Fruit fly (Drosophila melanogaster) whole organism, embryonic: ENCODE results near the gene kat80.
A peak's percentile ranks its signal among the peaks of the same experiment; 100 is the strongest.

Experiments used
- Atf3 ChIP-seq: fragments of 200-800 bp; sonication (Bioruptor generic); optimal IDR thresholded peaks from 3 replicates; lab custom pipeline; 2016; ENCODE audit warnings: missing biosample characterization, missing genetic modification characterization
- B-H1 ChIP-seq: fragments of 200-800 bp; sonication (Bioruptor generic); IDR thresholded peaks from 3 replicates; pipeline ENCODE4 v1.3.6; 2022; ENCODE audit warnings: missing biosample characterization, missing genetic modification characterization
- CG10366 ChIP-seq: fragments of 200-800 bp; sonication (Bioruptor generic); IDR thresholded peaks from 2 replicates; pipeline ENCODE4 v1.3.6; 2022; ENCODE audit warnings: missing biosample characterization, missing genetic modification characterization
- CG12155 ChIP-seq: fragments of 200-800 bp; sonication (Bioruptor generic); optimal IDR thresholded peaks from 3 replicates; lab custom pipeline; 2016; ENCODE audit warnings: missing biosample characterization, missing genetic modification characterization
- CG12391 ChIP-seq: fragments of 200-800 bp; sonication (Bioruptor generic); optimal IDR thresholded peaks from 3 replicates; lab custom pipeline; 2018; ENCODE audit warnings: missing biosample characterization, mild to moderate bottlenecking, missing genetic modification characterization, moderate library complexity
- CG15011 ChIP-seq: fragments of 200-800 bp; sonication (Bioruptor generic); optimal IDR thresholded peaks from 3 replicates; lab custom pipeline; 2018; ENCODE audit warnings: missing biosample characterization, mild to moderate bottlenecking, missing genetic modification characterization
- CG15479 ChIP-seq: fragments of 200-800 bp; sonication (Bioruptor generic); optimal IDR thresholded peaks from 3 replicates; lab custom pipeline; 2019; ENCODE audit warnings: missing biosample characterization, mild to moderate bottlenecking, missing genetic modification characterization, moderate library complexity
- CG1603 ChIP-seq: fragments of 200-800 bp; sonication (Bioruptor generic); optimal IDR thresholded peaks from 2 replicates; lab custom pipeline; 2019; ENCODE audit warnings: missing biosample characterization, mild to moderate bottlenecking, missing genetic modification characterization, moderate library complexity
- CG16863 ChIP-seq: fragments of 200-800 bp; sonication (Bioruptor generic); optimal IDR thresholded peaks from 3 replicates; lab custom pipeline; 2016; ENCODE audit warnings: missing biosample characterization, missing genetic modification characterization
- CG17361 ChIP-seq: fragments of 200-800 bp; sonication (Bioruptor generic); IDR thresholded peaks from 3 replicates; pipeline ENCODE4 v1.3.6; 2022; ENCODE audit warnings: missing biosample characterization, missing genetic modification characterization
- CG17568 ChIP-seq: fragments of 200-800 bp; sonication (Bioruptor generic); optimal IDR thresholded peaks from 2 replicates; lab custom pipeline; 2018; ENCODE audit warnings: missing biosample characterization, mild to moderate bottlenecking, missing genetic modification characterization, moderate library complexity
- CG17829 ChIP-seq: fragments of 200-800 bp; optimal IDR thresholded peaks from 2 replicates; lab custom pipeline; 2019; ENCODE audit warnings: missing biosample characterization, mild to moderate bottlenecking, missing genetic modification characterization, moderate library complexity
- CG18764 ChIP-seq: fragments of 200-800 bp; sonication (Bioruptor generic); optimal IDR thresholded peaks from 3 replicates; lab custom pipeline; 2016; ENCODE audit warnings: missing biosample characterization, missing genetic modification characterization
- CG2199 ChIP-seq: fragments of 200-800 bp; sonication (Bioruptor generic); IDR thresholded peaks from 3 replicates; pipeline ENCODE4 v1.3.6; 2022; ENCODE audit warnings: missing biosample characterization, missing genetic modification characterization
- CG31388 ChIP-seq: fragments of 200-800 bp; sonication (Bioruptor generic); optimal IDR thresholded peaks from 2 replicates; lab custom pipeline; 2016; ENCODE audit warnings: missing biosample characterization, missing genetic modification characterization
- CG32767 ChIP-seq: fragments of 200-800 bp; sonication (Bioruptor generic); IDR thresholded peaks from 2 replicates; pipeline ENCODE4 v1.3.6; 2022; ENCODE audit warnings: missing biosample characterization, missing genetic modification characterization
- CG3847 ChIP-seq: fragments of 200-800 bp; sonication (Bioruptor generic); IDR thresholded peaks from 2 replicates; pipeline ENCODE4 v1.3.6; 2022; ENCODE audit warnings: missing biosample characterization, missing genetic modification characterization
- CG5180 ChIP-seq: fragments of 200-800 bp; sonication (Bioruptor generic); optimal IDR thresholded peaks from 3 replicates; lab custom pipeline; 2017; ENCODE audit warnings: missing biosample characterization, missing genetic modification characterization, mild to moderate bottlenecking, moderate library complexity, missing genetic modification reagents
- CG6254 ChIP-seq: fragments of 200-800 bp; sonication (Bioruptor generic); optimal IDR thresholded peaks from 3 replicates; lab custom pipeline; 2017; ENCODE audit warnings: mild to moderate bottlenecking, missing biosample characterization, missing genetic modification reagents, missing genetic modification characterization
- CG6791 ChIP-seq: fragments of 200-800 bp; sonication (Bioruptor generic); IDR thresholded peaks from 3 replicates; pipeline ENCODE4 v1.3.6; 2022; ENCODE audit warnings: missing biosample characterization, missing genetic modification characterization; ENCODE audit not compliant: partially characterized antibody
- CG8290 ChIP-seq, 3 experiments: fragments of 200-800 bp; sonication (Bioruptor generic); optimal IDR thresholded peaks; 2 replicates each; lab custom pipeline; 2016 to 2019; ENCODE audit warnings: missing biosample characterization in 3 of 3, missing genetic modification characterization in 3 of 3, mild to moderate bottlenecking in 2 of 3, moderate library complexity in 1 of 3
- CG8388 ChIP-seq: fragments of 200-800 bp; sonication (Bioruptor generic); optimal IDR thresholded peaks from 2 replicates; lab custom pipeline; 2019; ENCODE audit warnings: missing biosample characterization, mild to moderate bottlenecking, missing genetic modification characterization, moderate library complexity
- CG8478 ChIP-seq: fragments of >200 bp; optimal IDR thresholded peaks from 2 replicates; lab custom pipeline; 2018
- CHES-1-like ChIP-seq: fragments of 200-800 bp; sonication (Bioruptor generic); optimal IDR thresholded peaks from 2 replicates; lab custom pipeline; 2016; ENCODE audit warnings: missing biosample characterization, missing genetic modification characterization
- Dbx ChIP-seq: fragments of 200-800 bp; sonication (Bioruptor generic); IDR thresholded peaks from 3 replicates; pipeline ENCODE4 v1.3.6; 2022; ENCODE audit warnings: missing biosample characterization, missing genetic modification characterization
- Fer1 ChIP-seq: fragments of 200-800 bp; sonication (Bioruptor generic); optimal IDR thresholded peaks from 2 replicates; lab custom pipeline; 2017; ENCODE audit warnings: missing biosample characterization, mild to moderate bottlenecking, missing genetic modification characterization
- Jarid2 ChIP-seq: fragments of 200-800 bp; sonication (Bioruptor generic); optimal IDR thresholded peaks from 3 replicates; lab custom pipeline; 2017; ENCODE audit warnings: mild to moderate bottlenecking, missing biosample characterization, missing genetic modification reagents, missing genetic modification characterization
- Neu2 ChIP-seq: fragments of 200-800 bp; sonication (Bioruptor generic); optimal IDR thresholded peaks from 3 replicates; lab custom pipeline; 2016; ENCODE audit warnings: missing biosample characterization, missing genetic modification characterization, borderline replicate concordance
- Poxn ChIP-seq: fragments of 200-800 bp; sonication (Bioruptor generic); IDR thresholded peaks from 2 replicates; pipeline ENCODE4 v1.3.6; 2022; ENCODE audit warnings: missing biosample characterization, missing genetic modification characterization
- Trl ChIP-seq, 3 experiments: fragments of >200 bp in 2 of 3; fragments of 200-800 bp in 1 of 3; sonication (Bioruptor generic) in 1 of 3; optimal IDR thresholded peaks; 2 replicates in 1 of 3; 3 replicates in 2 of 3; lab custom pipeline; 2016 to 2017; ENCODE audit warnings: missing biosample characterization in 1 of 3, missing genetic modification characterization in 1 of 3
- Xbp1 ChIP-seq: fragments of 200-800 bp; sonication (Bioruptor generic); optimal IDR thresholded peaks from 3 replicates; lab custom pipeline; 2016; ENCODE audit warnings: missing biosample characterization, mild to moderate bottlenecking, missing genetic modification characterization
- ac ChIP-seq: fragments of 200-800 bp; sonication (Bioruptor generic); optimal IDR thresholded peaks from 3 replicates; lab custom pipeline; 2017; ENCODE audit warnings: missing biosample characterization, mild to moderate bottlenecking, missing genetic modification characterization
- aop ChIP-seq: fragments of 200-800 bp; sonication (Bioruptor generic); IDR thresholded peaks from 2 replicates; pipeline ENCODE4 v1.3.6; 2022; ENCODE audit warnings: missing biosample characterization, missing genetic modification characterization
- ato ChIP-seq: fragments of 200-800 bp; sonication (Bioruptor generic); IDR thresholded peaks from 2 replicates; pipeline ENCODE4 v1.3.6; 2022; ENCODE audit warnings: missing biosample characterization, missing genetic modification characterization; ENCODE audit not compliant: partially characterized antibody
- dan ChIP-seq: fragments of 200-800 bp; sonication (Bioruptor generic); IDR thresholded peaks from 2 replicates; pipeline ENCODE4 v1.3.6; 2022; ENCODE audit warnings: missing biosample characterization, missing genetic modification characterization
- ewg ChIP-seq: fragments of 200-800 bp; sonication (Bioruptor generic); optimal IDR thresholded peaks from 3 replicates; lab custom pipeline; 2017; ENCODE audit warnings: mild to moderate bottlenecking, missing biosample characterization, missing genetic modification reagents, missing genetic modification characterization
- fd64A ChIP-seq: fragments of 200-800 bp; sonication (Bioruptor generic); optimal IDR thresholded peaks from 3 replicates; lab custom pipeline; 2018; ENCODE audit warnings: missing biosample characterization, mild to moderate bottlenecking, missing genetic modification characterization
- gsb ChIP-seq: fragments of 200-800 bp; sonication (Bioruptor generic); IDR thresholded peaks from 2 replicates; pipeline ENCODE4 v1.3.6; 2022; ENCODE audit warnings: missing biosample characterization, missing genetic modification characterization
- kni ChIP-seq: fragments of 200-800 bp; sonication (Bioruptor generic); optimal IDR thresholded peaks from 3 replicates; lab custom pipeline; 2017; ENCODE audit warnings: mild to moderate bottlenecking, missing biosample characterization, missing genetic modification reagents, missing genetic modification characterization
- nerfin-1 ChIP-seq: fragments of 200-800 bp; sonication (Bioruptor generic); optimal IDR thresholded peaks from 3 replicates; lab custom pipeline; 2019; ENCODE audit warnings: missing biosample characterization, mild to moderate bottlenecking, missing genetic modification characterization, moderate library complexity
- onecut ChIP-seq: fragments of 200-800 bp; sonication (Bioruptor generic); IDR thresholded peaks from 2 replicates; pipeline ENCODE4 v1.3.6; 2022; ENCODE audit warnings: missing biosample characterization, missing genetic modification characterization
- otp ChIP-seq: fragments of 200-800 bp; sonication (Bioruptor generic); IDR thresholded peaks from 3 replicates; pipeline ENCODE4, ENCODE4 v1.3.6; 2022; ENCODE audit warnings: missing biosample characterization, missing genetic modification characterization
- peb ChIP-seq: fragments of 200-800 bp; sonication (Bioruptor generic); IDR thresholded peaks from 2 replicates; pipeline ENCODE4 v1.3.6; 2022; ENCODE audit warnings: missing biosample characterization, missing genetic modification characterization
- pzg ChIP-seq: fragments of 200-800 bp; sonication (Bioruptor generic); optimal IDR thresholded peaks from 3 replicates; lab custom pipeline; 2018; ENCODE audit warnings: missing biosample characterization, mild to moderate bottlenecking, missing genetic modification characterization, moderate library complexity
- row ChIP-seq: fragments of 200-800 bp; sonication (Bioruptor generic); IDR thresholded peaks from 3 replicates; pipeline ENCODE4 v1.3.6; 2022; ENCODE audit warnings: missing biosample characterization, missing genetic modification characterization
- sc ChIP-seq, 3 experiments: fragments of >200 bp in 2 of 3; fragments of 200-800 bp in 1 of 3; sonication (Bioruptor generic) in 1 of 3; optimal IDR thresholded peaks; 2 replicates in 2 of 3; 3 replicates in 1 of 3; lab custom pipeline; 2017; ENCODE audit warnings: mild to moderate bottlenecking in 1 of 3, missing biosample characterization in 1 of 3, missing genetic modification characterization in 1 of 3, missing genetic modification reagents in 1 of 3
- so ChIP-seq: fragments of 200-800 bp; sonication (Bioruptor generic); IDR thresholded peaks from 3 replicates; pipeline ENCODE4 v1.3.6; 2022; ENCODE audit warnings: missing biosample characterization, missing genetic modification characterization
- tup ChIP-seq: fragments of 200-800 bp; sonication (Bioruptor generic); optimal IDR thresholded peaks from 2 replicates; lab custom pipeline; 2016; ENCODE audit warnings: missing biosample characterization, mild to moderate bottlenecking, missing genetic modification characterization, moderate library complexity
- twi ChIP-seq: fragments of 200-800 bp; optimal IDR thresholded peaks from 2 replicates; lab custom pipeline; 2019; ENCODE audit warnings: missing biosample characterization, mild to moderate bottlenecking, missing genetic modification characterization, moderate library complexity
- zen2 ChIP-seq: fragments of 200-800 bp; sonication (Bioruptor generic); IDR thresholded peaks from 3 replicates; pipeline ENCODE4 v1.3.6; 2022; ENCODE audit warnings: missing biosample characterization, missing genetic modification characterization; ENCODE audit not compliant: partially characterized antibody

Gene kat80

DNA sequence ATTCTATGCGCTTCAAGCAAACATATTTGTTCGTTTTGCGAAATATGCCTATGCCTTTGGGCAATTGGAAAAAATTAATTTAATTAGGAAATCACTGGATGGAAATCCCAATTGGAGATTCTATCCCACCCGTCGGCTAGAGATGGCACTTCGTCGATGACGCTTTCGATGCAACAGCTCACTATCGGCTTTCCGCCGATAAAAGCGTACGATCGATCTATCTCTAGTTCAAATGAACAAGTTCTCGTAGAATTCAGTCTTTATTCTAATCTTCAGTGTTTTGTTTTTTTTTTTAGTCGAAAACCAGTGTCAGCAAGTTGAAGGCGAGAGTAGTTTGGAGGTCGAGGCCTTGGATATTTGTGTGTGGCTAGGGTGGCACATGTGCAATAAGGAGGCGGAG is 47.1 kb upstream of the kat80 start, which contains the start of the genes CG9917 and CG32579 (continued):
- TF ChIP-seq tup (GFP tag; lab: Kevin White, UChicago) (no peak), Fer1 (GFP tag; lab: Kevin White, UChicago) (peak; percentile 13), CG6254 (no peak), CG5180 (GFP tag; lab: Kevin White, UChicago) (no peak), CG10366 (GFP tag; lab: Robert Waterston, UW) (no peak), Poxn (no peak), aop (GFP tag; lab: Robert Waterston, UW) (no peak), ac (GFP tag; lab: Kevin White, UChicago) (no peak), CG15479 (GFP tag; lab: Kevin White, UChicago) (no peak), nerfin-1 (no peak), pzg (peak; percentile 67), Xbp1 (GFP tag; lab: Kevin White, UChicago) (no peak), gsb (GFP tag; lab: Robert Waterston, UW) (no peak), CG12391 (tag; lab: Kevin White, UChicago) (no peak), CG8478 (lab: Kevin White, UChicago) (no peak), CG3847 (GFP tag; lab: Robert Waterston, UW) (0 out of 2 replicates have a peak, but pooled peaks have one; percentile 19), Trl (optimal IDR thresholded peaks at IDR 0.05; lab: Kevin White, UChicago) (no peak), Trl (GFP tag; optimal IDR thresholded peaks at IDR 0.05; lab: Kevin White, UChicago) (no peak), CG32767 (GFP tag; lab: Robert Waterston, UW) (no peak), so (GFP tag; lab: Robert Waterston, UW) (no peak), otp (GFP tag; lab: Robert Waterston, UW) (no peak), CG17361 (GFP tag; lab: Robert Waterston, UW) (no peak), Dbx (no peak), CG2199 (GFP tag; lab: Robert Waterston, UW) (no peak), CG18764 (GFP tag; lab: Kevin White, UChicago) (no peak), Jarid2 (GFP tag; lab: Kevin White, UChicago) (no peak), CG31388 (GFP tag; lab: Kevin White, UChicago) (no peak), twi (tag; lab: Kevin White, UChicago) (no peak), CG17568 (no peak), row (GFP tag; lab: Robert Waterston, UW) (peak; percentile 47; the same call in 1 of the 3 replicates), CG17829 (tag; lab: Kevin White, UChicago) (no peak), Neu2 (GFP tag; lab: Kevin White, UChicago) (peak; percentile 69), dan (no peak), CG16863 (GFP tag; lab: Kevin White, UChicago) (no peak), CG1603 (peak; percentile 25), ewg (GFP tag; lab: Kevin White, UChicago) (no peak), B-H1 (no peak), ato (GFP tag; lab: Robert Waterston, UW) (peak; percentile 81), CG15011 (no peak), fd64A (no peak), Atf3 (GFP tag; lab: Kevin White, UChicago) (no peak), sc (optimal IDR thresholded peaks at IDR 0.05; lab: Kevin White, UChicago) (no peak), sc (GFP tag; optimal IDR thresholded peaks at IDR 0.05; lab: Kevin White, UChicago) (no peak), CG6791 (GFP tag; lab: Robert Waterston, UW) (peak; percentile 86), peb (GFP tag; lab: Robert Waterston, UW) (no peak), kni (GFP tag; lab: Kevin White, UChicago) (no peak), onecut (GFP tag; lab: Robert Waterston, UW) (no peak), CG8290 (GFP tag; optimal IDR thresholded peaks at IDR 0.05; lab: Kevin White, UChicago) (no peak), CG8290 (tag; optimal IDR thresholded peaks at IDR 0.05; lab: Kevin White, UChicago) (no peak), CG8388 (GFP tag; lab: Kevin White, UChicago) (no peak), CG12155 (GFP tag; lab: Kevin White, UChicago) (no peak), CHES-1-like (GFP tag; lab: Kevin White, UChicago) (no peak), zen2 (peak; percentile 73; the same call in 2 of the 3 replicates)
